Fruit fly (Drosophila melanogaster): ENCODE measurements around the gene CG33985.

CG33985 gene

DNA sequence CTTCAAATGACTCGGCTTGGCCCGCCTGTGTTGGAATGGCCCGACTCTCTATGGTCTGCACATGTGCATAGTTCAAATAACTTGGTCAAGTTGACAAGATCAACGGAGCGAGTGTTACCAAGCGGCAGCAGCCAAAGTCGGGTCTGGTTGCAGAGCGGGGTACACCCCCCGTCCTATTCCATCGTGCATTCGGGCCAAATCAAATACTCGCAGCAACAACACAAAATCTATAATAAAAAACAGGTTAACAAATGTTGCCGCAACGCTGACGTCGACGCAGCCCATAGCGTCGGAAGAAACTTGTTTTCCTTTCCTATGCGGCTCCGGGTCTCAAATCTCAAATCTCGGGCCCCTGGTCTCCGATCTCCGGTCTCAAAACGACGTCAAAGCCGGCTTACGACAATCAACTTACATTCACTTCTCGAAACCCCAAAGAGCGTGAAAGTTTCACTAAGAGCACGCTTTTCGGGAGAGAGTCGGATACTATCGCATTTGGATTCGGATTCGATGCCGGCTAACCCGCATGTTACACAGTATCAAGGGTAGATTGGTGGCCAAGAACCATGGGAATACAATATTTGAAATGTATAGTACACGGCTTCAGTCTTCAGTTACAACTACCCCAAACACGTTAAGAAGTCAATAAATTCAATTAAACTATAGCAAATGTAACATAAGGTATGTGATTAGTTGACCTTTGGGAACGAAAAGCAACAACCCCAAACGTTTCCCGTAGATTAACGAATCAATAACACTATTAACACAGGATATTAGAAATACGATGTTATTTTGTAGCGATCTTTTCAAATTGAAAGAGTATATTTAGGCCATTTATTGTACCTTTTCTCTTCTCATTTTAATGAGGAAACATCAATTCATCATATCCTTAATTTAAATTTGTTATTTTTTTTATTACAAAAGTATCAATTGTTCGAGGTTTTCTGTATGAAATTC is 7.9 kb upstream of the CG33985 start:
- no peak for TF ChIP-seq CG14711 (tag; optimal IDR thresholded peaks at IDR 0.05)
- TF ChIP-seq CG33017 (tag; optimal IDR thresholded peaks at IDR 0.05), result peak; percentile 43
- TF ChIP-seq Crg-1 (GFP tag; optimal IDR thresholded peaks at IDR 0.05), result peak; percentile 61
- TF ChIP-seq kay (GFP tag; ENCODE audit: borderline replicate concordance), result no peak
- no peak for TF ChIP-seq cnc (optimal IDR thresholded peaks at IDR 0.05)
- TF ChIP-seq Mnt (GFP tag; optimal IDR thresholded peaks at IDR 0.05), result peak; percentile 55
- peak; percentile 28 for TF ChIP-seq bab1 (GFP tag; optimal IDR thresholded peaks at IDR 0.05)
- peak; percentile 30 for TF ChIP-seq CG1620 (GFP tag; optimal IDR thresholded peaks at IDR 0.05)
- TF ChIP-seq CG12768 (GFP tag; optimal IDR thresholded peaks at IDR 0.05), result peak; percentile 51
- TF ChIP-seq pad (GFP tag; optimal IDR thresholded peaks at IDR 0.05), result peak; percentile 40
- TF ChIP-seq Clk (GFP tag; optimal IDR thresholded peaks at IDR 0.05), result peak; percentile 13
- peak; percentile 60 for TF ChIP-seq CG7045 (GFP tag; optimal IDR thresholded peaks at IDR 0.05)
- TF ChIP-seq tj (GFP tag; optimal IDR thresholded peaks at IDR 0.05), result peak; percentile 56
- peak; percentile 79 for TF ChIP-seq toe (GFP tag; optimal IDR thresholded peaks at IDR 0.05)
- TF ChIP-seq CG7101 (tag; optimal IDR thresholded peaks at IDR 0.05), result peak; percentile 59
- TF ChIP-seq cic (GFP tag; optimal IDR thresholded peaks at IDR 0.05), result no peak
- peak; percentile 64 for TF ChIP-seq Hr96 (GFP tag; optimal IDR thresholded peaks at IDR 0.05)
- peak; percentile 86 for TF ChIP-seq CG11617 (GFP tag; optimal IDR thresholded peaks at IDR 0.05)
- TF ChIP-seq ovo (GFP tag; optimal IDR thresholded peaks at IDR 0.05), result no peak
- TF ChIP-seq CG5204 (GFP tag; optimal IDR thresholded peaks at IDR 0.05), result peak; percentile 78

DNA sequence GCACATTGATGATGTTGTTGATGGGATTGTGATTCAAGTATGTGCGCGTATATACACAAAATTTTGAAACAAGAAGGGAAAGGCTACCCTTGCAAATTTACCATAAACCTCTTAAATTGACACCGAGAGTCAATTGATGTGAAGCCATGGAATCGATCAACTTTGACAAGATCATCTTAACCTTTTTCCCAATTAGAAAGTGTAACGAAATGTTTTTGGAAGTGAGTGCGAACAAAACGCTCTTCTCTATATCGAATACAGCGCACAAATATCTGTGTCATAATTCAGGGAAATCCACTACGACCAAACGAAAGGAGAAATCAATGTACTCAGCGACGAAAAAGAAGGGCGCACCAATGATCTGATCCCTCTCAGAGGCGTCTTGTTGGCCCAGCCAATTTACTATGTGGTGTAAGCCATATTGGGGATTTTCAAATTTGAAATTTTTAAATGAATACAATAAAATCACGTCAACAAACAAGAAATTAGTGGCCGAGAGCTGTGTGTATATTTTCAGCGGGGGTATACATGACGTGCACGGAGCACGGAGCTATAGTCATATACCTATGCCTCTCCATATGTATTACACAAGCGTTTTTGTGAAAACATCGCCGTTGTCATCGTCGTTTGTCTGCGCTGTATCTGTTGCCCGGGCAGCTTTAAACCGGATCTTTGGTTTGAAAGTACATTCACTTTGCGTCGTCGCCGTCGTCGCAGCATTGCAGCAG is 7.0 kb upstream of the CG33985 start:
- TF ChIP-seq cic (GFP tag; optimal IDR thresholded peaks at IDR 0.05), result no peak
- peak; percentile 85 for TF ChIP-seq kay (GFP tag; ENCODE audit: borderline replicate concordance)
- TF ChIP-seq CG11617 (GFP tag; optimal IDR thresholded peaks at IDR 0.05), result no peak
- peak; percentile 23 for TF ChIP-seq CG5204 (GFP tag; optimal IDR thresholded peaks at IDR 0.05)
- no peak for TF ChIP-seq bab1 (GFP tag; optimal IDR thresholded peaks at IDR 0.05)
- TF ChIP-seq Hr96 (GFP tag; optimal IDR thresholded peaks at IDR 0.05), result peak; percentile 7
- TF ChIP-seq tj (GFP tag; optimal IDR thresholded peaks at IDR 0.05), result no peak
- TF ChIP-seq toe (GFP tag; optimal IDR thresholded peaks at IDR 0.05), result no peak
- peak; percentile 24 for TF ChIP-seq CG14711 (tag; optimal IDR thresholded peaks at IDR 0.05)
- peak; percentile 14 for TF ChIP-seq CG7101 (tag; optimal IDR thresholded peaks at IDR 0.05)
- no peak for TF ChIP-seq Clk (GFP tag; optimal IDR thresholded peaks at IDR 0.05)

DNA sequence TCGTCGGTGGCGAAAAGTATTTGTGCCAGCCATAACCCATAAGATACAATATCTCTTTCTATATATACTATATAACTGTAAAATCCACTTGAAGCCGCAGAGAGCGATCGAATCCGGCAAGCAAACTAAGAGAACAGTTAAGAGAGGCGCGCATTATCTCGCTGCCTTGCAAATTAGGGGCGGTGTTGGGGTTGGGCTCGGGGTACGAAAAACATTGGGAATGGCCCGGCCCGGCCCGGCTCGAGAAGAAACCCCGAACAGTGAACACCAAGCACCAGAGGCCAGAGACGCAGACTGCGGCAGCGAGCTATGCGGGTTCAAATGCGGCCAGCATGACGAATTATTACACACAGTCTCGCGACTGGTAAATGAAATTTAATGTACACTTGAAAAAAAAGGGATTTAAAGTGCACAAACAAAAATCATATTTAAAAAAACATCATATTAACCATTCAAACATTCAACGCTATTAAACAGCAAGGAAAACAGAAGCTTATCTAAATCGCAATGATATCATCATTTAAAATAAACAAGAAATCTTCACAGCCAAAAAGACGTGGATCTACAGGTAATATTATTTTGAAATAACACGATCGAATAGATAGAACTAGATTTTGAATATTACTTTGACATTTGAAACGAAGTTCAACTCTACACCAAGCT is 5.9 kb upstream of the CG33985 start:
- TF ChIP-seq CG33017 (tag; optimal IDR thresholded peaks at IDR 0.05), result no peak
- peak; percentile 2 for TF ChIP-seq CG5204 (GFP tag; optimal IDR thresholded peaks at IDR 0.05)
- peak; percentile 82 for TF ChIP-seq CG12768 (GFP tag; optimal IDR thresholded peaks at IDR 0.05)
- TF ChIP-seq cnc (optimal IDR thresholded peaks at IDR 0.05), result no peak
- no peak for TF ChIP-seq bab1 (GFP tag; optimal IDR thresholded peaks at IDR 0.05)
- peak; percentile 83 for TF ChIP-seq kay (GFP tag; ENCODE audit: borderline replicate concordance)
- TF ChIP-seq ovo (GFP tag; optimal IDR thresholded peaks at IDR 0.05), result peak; percentile 57
- TF ChIP-seq Clk (GFP tag; optimal IDR thresholded peaks at IDR 0.05), result no peak
- peak; percentile 22 for TF ChIP-seq tj (GFP tag; optimal IDR thresholded peaks at IDR 0.05)
- no peak for TF ChIP-seq Crg-1 (GFP tag; optimal IDR thresholded peaks at IDR 0.05)
- no peak for TF ChIP-seq CG1620 (GFP tag; optimal IDR thresholded peaks at IDR 0.05)
- TF ChIP-seq CG11617 (GFP tag; optimal IDR thresholded peaks at IDR 0.05), result no peak
- TF ChIP-seq cic (GFP tag; optimal IDR thresholded peaks at IDR 0.05), result no peak
- peak; percentile 5 for TF ChIP-seq toe (GFP tag; optimal IDR thresholded peaks at IDR 0.05)
- no peak for TF ChIP-seq CG7101 (tag; optimal IDR thresholded peaks at IDR 0.05)
- peak; percentile 23 for TF ChIP-seq Hr96 (GFP tag; optimal IDR thresholded peaks at IDR 0.05)
- no peak for TF ChIP-seq Mnt (GFP tag; optimal IDR thresholded peaks at IDR 0.05)
- TF ChIP-seq CG14711 (tag; optimal IDR thresholded peaks at IDR 0.05), result peak; percentile 23
- no peak for TF ChIP-seq pad (GFP tag; optimal IDR thresholded peaks at IDR 0.05)
- no peak for TF ChIP-seq CG7045 (GFP tag; optimal IDR thresholded peaks at IDR 0.05)

DNA sequence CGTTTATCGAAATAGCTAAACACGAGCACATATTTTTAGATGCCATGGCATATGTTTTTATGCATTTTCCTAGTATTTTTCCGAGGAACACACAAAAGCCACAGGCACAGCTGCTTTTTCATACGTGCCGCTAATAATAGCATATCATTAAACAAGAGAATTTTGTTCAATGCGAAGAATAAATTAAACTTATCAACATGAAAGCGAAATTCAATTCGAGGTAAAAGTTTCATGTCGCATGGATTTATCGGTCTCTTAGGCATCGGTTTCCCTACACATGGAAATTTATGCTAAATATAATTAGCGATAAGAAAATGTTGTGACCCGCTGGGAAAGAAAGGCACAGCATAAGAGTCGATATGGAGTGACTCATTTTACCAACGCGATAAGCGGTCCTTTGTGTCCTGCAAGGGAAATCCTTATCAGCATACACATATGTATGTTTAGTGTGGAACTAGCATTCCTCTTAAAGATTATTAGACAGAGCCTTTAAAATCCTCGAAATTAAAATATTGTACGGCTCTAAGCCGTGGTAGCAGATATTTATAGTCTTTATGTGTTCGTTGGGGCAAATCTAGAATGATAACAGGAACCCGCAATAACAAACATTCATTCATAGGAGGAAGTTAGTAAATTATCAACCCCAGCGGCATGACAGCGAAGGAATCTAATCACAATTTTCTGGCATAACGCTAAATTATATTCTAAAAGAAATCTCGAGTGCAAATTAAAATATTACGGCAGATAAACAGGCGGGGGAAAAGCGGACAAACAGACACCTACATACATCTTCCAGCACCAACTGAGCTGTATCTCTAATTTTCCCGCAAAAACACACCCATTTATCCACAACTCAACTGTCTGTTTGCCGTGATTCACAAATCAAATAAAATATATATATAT is 5.1 kb upstream of the CG33985 start, which contains the start of gene CG43248:
CG43248 (minus strand) TSS at position 51 of the 903 bp plus-strand sequence.
- TF ChIP-seq cic (GFP tag; optimal IDR thresholded peaks at IDR 0.05) (peak; percentile 85), Mnt (GFP tag; optimal IDR thresholded peaks at IDR 0.05) (no peak)

Data from whole organism, adult.